Worm (Caenorhabditis elegans) whole organism, midembryonic: Measurements from ENCODE around the gene C54F6.5.

Source experiments
- T22C8.4 ChIP-seq: fragments of 200-800 bp; sonication (Bioruptor generic); IDR thresholded peaks from 2 replicates; pipeline ENCODE4 v1.3.6; 2022; ENCODE audit warnings: missing genetic modification characterization, missing compliant biosample characterization
- cog-1 ChIP-seq: sonication (generic microtip); optimal IDR thresholded peaks from 2 replicates; lab custom pipeline; 2016; ENCODE audit warnings: missing genetic modification characterization, missing compliant biosample characterization
- flt-1 ChIP-seq: fragments of 200-800 bp; sonication (Bioruptor generic); IDR thresholded peaks from 2 replicates; pipeline ENCODE4 v1.3.6; 2022; ENCODE audit warnings: missing genetic modification characterization, missing compliant biosample characterization
- klf-2 ChIP-seq: fragments of 200-800 bp; sonication (Bioruptor generic); conservative IDR thresholded peaks from 2 replicates; pipeline ENCODE4 v1.3.6; 2022; ENCODE audit warnings: missing genetic modification reagents, missing genetic modification characterization, missing compliant biosample characterization
- med-1 ChIP-seq: sonication (generic microtip); optimal IDR thresholded peaks from 2 replicates; lab custom pipeline; 2017; ENCODE audit warnings: missing genetic modification characterization, mild to moderate bottlenecking, missing compliant biosample characterization, antibody characterized with exemption, missing genetic modification reagents; ENCODE audit not compliant: insufficient read depth
- ref-1 ChIP-seq: fragments of 200-800 bp; sonication (Bioruptor generic); conservative IDR thresholded peaks from 2 replicates; pipeline ENCODE4 v1.3.6; 2022; ENCODE audit warnings: missing genetic modification reagents, missing genetic modification characterization, missing compliant biosample characterization
- tab-1 ChIP-seq: fragments of 200-800 bp; sonication (Bioruptor generic); IDR thresholded peaks from 2 replicates; pipeline ENCODE4 v1.3.6; 2022; ENCODE audit warnings: missing genetic modification characterization, missing compliant biosample characterization
- ztf-23 ChIP-seq: fragments of 200-800 bp; sonication (Bioruptor generic); IDR thresholded peaks from 2 replicates; pipeline ENCODE4 v1.3.6; 2022; ENCODE audit warnings: missing genetic modification reagents, missing genetic modification characterization, missing compliant biosample characterization
- ztf-29 ChIP-seq: fragments of 200-800 bp; sonication (Bioruptor generic); IDR thresholded peaks from 2 replicates; pipeline ENCODE4 v1.3.6; 2022; ENCODE audit warnings: missing genetic modification reagents, missing genetic modification characterization, missing compliant biosample characterization

The C54F6.5 gene

ce11 chrV:7528816-7529215 is at the start of gene C54F6.5:
Gene C54F6.5 (plus strand): TSS chrV:7529116.
- TF ChIP-seq klf-2: no peak
- no peak for TF ChIP-seq tab-1 (GFP tag; lab: Robert Waterston, UW)
- TF ChIP-seq cog-1 (tag; lab: Kevin White, UChicago): no peak
- TF ChIP-seq flt-1 (GFP tag; lab: Robert Waterston, UW): no peak
- TF ChIP-seq ztf-29 (GFP tag; lab: Robert Waterston, UW): no peak
- TF ChIP-seq med-1 (GFP tag; lab: Kevin White, UChicago): no peak

DNA sequence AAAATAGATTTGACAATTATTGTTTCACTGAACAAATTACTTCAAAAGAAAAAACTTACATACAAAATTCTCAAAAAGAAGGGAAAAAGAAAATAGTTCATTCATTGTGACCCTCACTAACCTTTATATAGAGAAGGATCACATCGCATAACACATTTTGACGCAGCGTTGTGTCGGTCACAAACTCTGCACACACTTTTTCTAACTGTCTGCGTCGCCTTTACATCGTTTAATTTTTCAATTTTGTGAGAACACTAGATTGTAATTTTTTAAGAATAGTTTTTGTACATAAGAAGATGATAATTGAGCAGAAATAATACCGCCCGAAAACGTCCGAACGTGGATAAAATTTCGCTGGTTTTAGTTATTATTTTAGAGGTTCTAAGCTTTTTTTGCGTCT is 48.0 kb upstream of the C54F6.5 start, which contains the start of gene C18B10.6:
C18B10.6 (minus strand) TSS at position 101 of the 400 bp plus-strand sequence.
- TF ChIP-seq tab-1 (GFP tag; lab: Robert Waterston, UW) (no peak), med-1 (GFP tag; lab: Kevin White, UChicago) (no peak), cog-1 (tag; lab: Kevin White, UChicago) (no peak), ztf-29 (GFP tag; lab: Robert Waterston, UW) (no peak), T22C8.4 (no peak), flt-1 (GFP tag; lab: Robert Waterston, UW) (no peak), ref-1 (GFP tag; lab: Robert Waterston, UW) (no peak), ztf-23 (GFP tag; lab: Robert Waterston, UW) (no peak), klf-2 (no peak)

ce11 chrV:7485000-7485399 is 43.9 kb upstream of the C54F6.5 start, which contains the start of gene srbc-8:
Gene srbc-8 (minus strand): TSS chrV:7485100.
- no peak for TF ChIP-seq T22C8.4
- TF ChIP-seq med-1 (GFP tag; lab: Kevin White, UChicago): no peak
- no peak for TF ChIP-seq klf-2
- no peak for TF ChIP-seq flt-1 (GFP tag; lab: Robert Waterston, UW)
- no peak for TF ChIP-seq tab-1 (GFP tag; lab: Robert Waterston, UW)
- no peak for TF ChIP-seq cog-1 (tag; lab: Kevin White, UChicago)

- TF ChIP-seq tab-1 (GFP tag; lab: Robert Waterston, UW): no peak
- TF ChIP-seq med-1 (GFP tag; lab: Kevin White, UChicago): no peak
- no peak for TF ChIP-seq ztf-23 (GFP tag; lab: Robert Waterston, UW)
- TF ChIP-seq cog-1 (tag; lab: Kevin White, UChicago): no peak
- no peak for TF ChIP-seq ref-1 (GFP tag; lab: Robert Waterston, UW)
- no peak for TF ChIP-seq klf-2
- no peak for TF ChIP-seq flt-1 (GFP tag; lab: Robert Waterston, UW)
- TF ChIP-seq ztf-29 (GFP tag; lab: Robert Waterston, UW): no peak
- no peak for TF ChIP-seq T22C8.4
Observed at ce11 chrV:7487518-7487917, 41.4 kb upstream of the C54F6.5 start, which contains the start of gene srbc-7. Gene srbc-7 (minus strand): TSS chrV:7487618.

- TF ChIP-seq ztf-23 (GFP tag; lab: Robert Waterston, UW) (no peak), ztf-29 (GFP tag; lab: Robert Waterston, UW) (no peak), klf-2 (no peak), cog-1 (tag; lab: Kevin White, UChicago) (no peak), med-1 (GFP tag; lab: Kevin White, UChicago) (no peak), tab-1 (GFP tag; lab: Robert Waterston, UW) (no peak), T22C8.4 (no peak), ref-1 (GFP tag; lab: Robert Waterston, UW) (no peak), flt-1 (GFP tag; lab: Robert Waterston, UW) (no peak)
Observed at ce11 chrV:7490340-7490739, 38.6 kb upstream of the C54F6.5 start, which contains the start of gene srbc-9. Gene srbc-9 (minus strand): TSS chrV:7490440.

- TF ChIP-seq cog-1 (tag; lab: Kevin White, UChicago): no peak
- TF ChIP-seq T22C8.4: no peak
- no peak for TF ChIP-seq klf-2
- no peak for TF ChIP-seq ztf-29 (GFP tag; lab: Robert Waterston, UW)
- TF ChIP-seq tab-1 (GFP tag; lab: Robert Waterston, UW): no peak
Observed at ce11 chrV:7492924-7493323, 36.0 kb upstream of the C54F6.5 start, which contains the start of gene srbc-10. Gene srbc-10 (minus strand): TSS chrV:7493024.

ce11 chrV:7495189-7495588 is 33.7 kb upstream of the C54F6.5 start, which contains the start of gene srbc-11:
Gene srbc-11 (minus strand): TSS chrV:7495289.
- no peak for TF ChIP-seq ref-1 (GFP tag; lab: Robert Waterston, UW)
- TF ChIP-seq ztf-23 (GFP tag; lab: Robert Waterston, UW): no peak
- no peak for TF ChIP-seq tab-1 (GFP tag; lab: Robert Waterston, UW)
- no peak for TF ChIP-seq T22C8.4
- TF ChIP-seq cog-1 (tag; lab: Kevin White, UChicago): no peak
- TF ChIP-seq ztf-29 (GFP tag; lab: Robert Waterston, UW): no peak
- TF ChIP-seq med-1 (GFP tag; lab: Kevin White, UChicago): no peak
- TF ChIP-seq flt-1 (GFP tag; lab: Robert Waterston, UW): no peak
- TF ChIP-seq klf-2: no peak

- no peak for TF ChIP-seq ztf-29 (GFP tag; lab: Robert Waterston, UW)
- TF ChIP-seq klf-2: no peak
- no peak for TF ChIP-seq ref-1 (GFP tag; lab: Robert Waterston, UW)
- no peak for TF ChIP-seq ztf-23 (GFP tag; lab: Robert Waterston, UW)
- TF ChIP-seq tab-1 (GFP tag; lab: Robert Waterston, UW): no peak
- no peak for TF ChIP-seq cog-1 (tag; lab: Kevin White, UChicago)
- no peak for TF ChIP-seq flt-1 (GFP tag; lab: Robert Waterston, UW)
- TF ChIP-seq T22C8.4: no peak
- TF ChIP-seq med-1 (GFP tag; lab: Kevin White, UChicago): no peak
Observed at ce11 chrV:7497440-7497839, 31.5 kb upstream of the C54F6.5 start, which contains the start of gene srh-79. Gene srh-79 (plus strand): TSS chrV:7497740.

DNA sequence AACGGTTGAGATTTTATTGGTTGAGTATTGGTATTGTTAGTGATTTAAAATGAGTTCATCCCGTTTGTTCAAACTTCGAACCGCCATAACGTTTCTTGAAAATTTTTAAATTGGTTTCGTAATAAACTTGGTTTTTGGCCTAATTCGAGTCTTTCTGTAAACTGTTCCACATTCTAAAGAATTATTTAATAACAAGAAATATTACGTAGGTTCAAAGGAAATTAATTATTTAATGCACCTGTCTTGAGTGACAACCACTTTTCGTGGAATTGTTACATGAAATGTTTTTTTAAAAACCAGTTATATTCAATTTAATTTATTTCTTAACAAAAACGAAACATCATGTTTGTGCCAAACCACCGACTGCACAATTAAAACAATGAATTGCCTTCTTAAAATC is 27.7 kb upstream of the C54F6.5 start:
- TF ChIP-seq cog-1 (tag; lab: Kevin White, UChicago): no peak
- no peak for TF ChIP-seq tab-1 (GFP tag; lab: Robert Waterston, UW)
- no peak for TF ChIP-seq med-1 (GFP tag; lab: Kevin White, UChicago)
- TF ChIP-seq ref-1 (GFP tag; lab: Robert Waterston, UW): no peak
- TF ChIP-seq ztf-23 (GFP tag; lab: Robert Waterston, UW): no peak
